Worm (Caenorhabditis elegans): ENCODE measurements around the gene sdz-35.

ce11 chrII:3224631-3225030 lies 16.1 kb upstream of the sdz-35 start, which contains the start of gene ZC239.15:
- TF ChIP-seq lsy-2 (tag; optimal IDR thresholded peaks at IDR 0.05) (no peak), nhr-237 (tag; optimal IDR thresholded peaks at IDR 0.05) (no peak), zag-1 (tag; optimal IDR thresholded peaks at IDR 0.05) (no peak), F13H6.1 (tag; optimal IDR thresholded peaks at IDR 0.05) (no peak), snpc-4 (tag; optimal IDR thresholded peaks at IDR 0.05) (no peak), ztf-4 (tag; optimal IDR thresholded peaks at IDR 0.05) (no peak), unc-55 (GFP tag; optimal IDR thresholded peaks at IDR 0.05) (no peak), fos-1 (tag; optimal IDR thresholded peaks at IDR 0.05) (no peak), C34F6.9 (tag; optimal IDR thresholded peaks at IDR 0.05) (no peak), ztf-11 (tag; optimal IDR thresholded peaks at IDR 0.05) (no peak)

All from whole organism, L2 larva.